Fruit fly (Drosophila melanogaster): Measurements from ENCODE around the gene Atg17.

Atg17 gene

DNA sequence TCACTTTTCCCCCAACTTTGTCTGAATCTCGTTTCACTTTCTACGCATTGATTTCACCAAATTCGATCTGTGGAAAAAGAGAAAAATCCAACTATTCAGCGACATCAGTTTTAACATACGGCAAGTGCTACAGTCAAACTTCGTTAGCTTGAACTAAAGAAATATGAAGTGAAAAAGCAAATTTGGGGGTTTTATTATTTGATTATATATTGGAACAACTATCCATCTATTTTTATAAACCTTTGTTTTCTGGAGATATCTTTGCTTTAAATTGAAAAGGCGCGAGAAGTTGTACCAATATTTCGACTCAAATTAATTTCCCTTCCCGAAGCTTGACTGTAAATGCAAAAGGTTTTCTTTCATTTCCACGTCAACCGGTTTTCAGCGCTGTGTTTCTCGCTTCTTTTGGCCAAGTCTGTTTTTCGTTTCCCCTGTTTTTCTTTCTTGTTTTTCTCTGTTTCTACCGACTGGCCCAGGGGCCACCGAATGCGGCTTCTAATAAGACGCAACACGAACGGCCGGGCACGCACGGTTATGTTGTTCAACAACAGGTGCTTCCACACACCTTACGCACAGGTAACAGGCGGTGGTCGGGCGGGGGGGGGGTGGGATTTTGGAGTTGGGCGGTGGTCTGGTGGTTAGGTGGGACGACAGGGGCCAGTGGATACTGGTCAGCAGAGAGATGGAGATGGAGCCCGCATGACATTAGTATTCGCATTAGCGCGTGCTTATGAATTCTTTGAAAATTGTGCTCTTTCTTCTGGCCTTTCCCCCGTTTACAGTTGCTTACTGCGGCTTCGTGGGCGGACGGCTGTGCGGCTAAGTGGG is 13.6 kb downstream of the Atg17 start (continued):
- TF ChIP-seq sr (GFP tag; IDR thresholded peaks at IDR 0.05) (no peak), psq (GFP tag; optimal IDR thresholded peaks at IDR 0.05) (no peak), sc (optimal IDR thresholded peaks at IDR 0.05) (no peak), sc (GFP tag; optimal IDR thresholded peaks at IDR 0.05) (no peak), CG17328 (GFP tag; IDR thresholded peaks at IDR 0.05) (peak; percentile 64; the same call in 1 of the 2 replicates), Blimp-1 (GFP tag; optimal IDR thresholded peaks at IDR 0.05) (peak; percentile 92), otp (GFP tag; IDR thresholded peaks at IDR 0.05) (0 out of 3 replicates have a peak, but pooled peaks have one; percentile 16), hkb (optimal IDR thresholded peaks at IDR 0.05) (no peak), hkb (GFP tag; IDR thresholded peaks at IDR 0.05) (peak; percentile 74), Mad (GFP tag; optimal IDR thresholded peaks at IDR 0.05) (peak; percentile 23), Lim3 (GFP tag; IDR thresholded peaks at IDR 0.05) (no peak), CG10274 (GFP tag; optimal IDR thresholded peaks at IDR 0.05) (no peak), Trl (optimal IDR thresholded peaks at IDR 0.05) (no peak), Trl (GFP tag; optimal IDR thresholded peaks at IDR 0.05) (peak; percentile 8), MTF-1 (GFP tag; optimal IDR thresholded peaks at IDR 0.05; ENCODE audit: borderline replicate concordance) (no peak), CG43689 (GFP tag; IDR thresholded peaks at IDR 0.05) (no peak), NfI (GFP tag; optimal IDR thresholded peaks at IDR 0.05) (no peak), zen (tag; optimal IDR thresholded peaks at IDR 0.05) (no peak), CG2129 (GFP tag; IDR thresholded peaks at IDR 0.05; ENCODE audit: partially characterized antibody) (no peak), Atf-2 (GFP tag; optimal IDR thresholded peaks at IDR 0.05) (peak; percentile 17), org-1 (GFP tag; optimal IDR thresholded peaks at IDR 0.05) (peak; percentile 35), zfh1 (GFP tag; IDR thresholded peaks at IDR 0.05) (peak; percentile 76), gce (GFP tag; IDR thresholded peaks at IDR 0.05) (peak; percentile 18; the same call in 1 of the 3 replicates), Elba2 (GFP tag; optimal IDR thresholded peaks at IDR 0.05) (no peak), CG8478 (optimal IDR thresholded peaks at IDR 0.05) (no peak), lov (optimal IDR thresholded peaks at IDR 0.05) (no peak), lov (GFP tag; IDR thresholded peaks at IDR 0.05) (no peak), CG9932 (GFP tag; IDR thresholded peaks at IDR 0.05) (no peak), cwo (GFP tag; optimal IDR thresholded peaks at IDR 0.05) (no peak), repo (GFP tag; optimal IDR thresholded peaks at IDR 0.05) (no peak), crp (GFP tag; optimal IDR thresholded peaks at IDR 0.05) (no peak), Hey (tag; optimal IDR thresholded peaks at IDR 0.05) (no peak), salm (tag; optimal IDR thresholded peaks at IDR 0.05) (peak; percentile 71), CG2678 (tag; optimal IDR thresholded peaks at IDR 0.05) (no peak), lbe (GFP tag; optimal IDR thresholded peaks at IDR 0.05) (no peak), odd (GFP tag; optimal IDR thresholded peaks at IDR 0.05) (no peak), lab (GFP tag; optimal IDR thresholded peaks at IDR 0.05) (no peak), wek (GFP tag; optimal IDR thresholded peaks at IDR 0.05) (no peak), Hr51 (GFP tag; optimal IDR thresholded peaks at IDR 0.05) (peak in 1 of 2 experiments; percentile 9), stwl (tag; optimal IDR thresholded peaks at IDR 0.05) (no peak), CG31441 (GFP tag; IDR thresholded peaks at IDR 0.05) (peak; percentile 83), pzg (GFP tag; optimal IDR thresholded peaks at IDR 0.05) (no peak), CG14050 (GFP tag; IDR thresholded peaks at IDR 0.05) (no peak), CG8765 (GFP tag; IDR thresholded peaks at IDR 0.05) (no peak), CG7745 (tag; optimal IDR thresholded peaks at IDR 0.05) (no peak), Dbx (GFP tag; IDR thresholded peaks at IDR 0.05) (no peak), pb (GFP tag; optimal IDR thresholded peaks at IDR 0.05) (peak; percentile 22), Hsf (GFP tag; optimal IDR thresholded peaks at IDR 0.05) (peak; percentile 59), pan (optimal IDR thresholded peaks at IDR 0.05) (no peak), pan (GFP tag; optimal IDR thresholded peaks at IDR 0.05 in 1 of 2, IDR thresholded peaks at IDR 0.05 in 1 of 2) (peak in 1 of 2 experiments; percentile 70), nerfin-1 (tag; optimal IDR thresholded peaks at IDR 0.05) (peak; percentile 49)
